Fruit fly (Drosophila melanogaster): ENCODE measurements around the gene CG42654.

The CG42654 gene

dm6 chr3L:19928435-19929011 is 25.8 kb downstream of the CG42654 start, which contains the start of the genes CG8004 and RhoGDI (continued):
- peak; percentile 41 for TF ChIP-seq ab (GFP tag; optimal IDR thresholded peaks at IDR 0.05)
- peak in 1 of 2 experiments; percentile 60 for TF ChIP-seq tll (GFP tag; optimal IDR thresholded peaks at IDR 0.05)
- TF ChIP-seq Sin3A (optimal IDR thresholded peaks at IDR 0.05): peak; percentile 72
- TF ChIP-seq CG15514 (GFP tag; optimal IDR thresholded peaks at IDR 0.05): peak; percentile 83
- peak; percentile 40 for TF ChIP-seq cato (GFP tag; optimal IDR thresholded peaks at IDR 0.05; ENCODE audit: borderline replicate concordance)
- TF ChIP-seq ewg (GFP tag; optimal IDR thresholded peaks at IDR 0.05): no peak
- peak; percentile 14 for TF ChIP-seq CG7556 (GFP tag; optimal IDR thresholded peaks at IDR 0.05)
- TF ChIP-seq usp (GFP tag; optimal IDR thresholded peaks at IDR 0.05): no peak
- TF ChIP-seq CG11504 (tag; optimal IDR thresholded peaks at IDR 0.05): peak; percentile 67
- TF ChIP-seq ssp (GFP tag; IDR thresholded peaks at IDR 0.05): peak; percentile 88
- TF ChIP-seq CG11695 (GFP tag; IDR thresholded peaks at IDR 0.05): peak; percentile 27; the same call in 1 of the 3 replicates
- no peak for TF ChIP-seq sima (GFP tag; optimal IDR thresholded peaks at IDR 0.05)
- TF ChIP-seq Bgb (GFP tag; IDR thresholded peaks at IDR 0.05; ENCODE audit: partially characterized antibody): no peak
- no peak for TF ChIP-seq fru (optimal IDR thresholded peaks at IDR 0.05)
- TF ChIP-seq lbe (GFP tag; optimal IDR thresholded peaks at IDR 0.05): no peak
- TF ChIP-seq rib (GFP tag; IDR thresholded peaks at IDR 0.05): 0 out of 2 replicates have a peak, but pooled peaks have one; percentile 33
- TF ChIP-seq onecut (GFP tag; IDR thresholded peaks at IDR 0.05): no peak
- TF ChIP-seq H2.0 (GFP tag; IDR thresholded peaks at IDR 0.05): peak; percentile 52; the same call in 1 of the 2 replicates
- peak; percentile 60 for TF ChIP-seq CG9609 (GFP tag; optimal IDR thresholded peaks at IDR 0.05)
- peak in 1 of 2 experiments; percentile 54 for TF ChIP-seq bsh (GFP tag; optimal IDR thresholded peaks at IDR 0.05)
- no peak for TF ChIP-seq jigr1 (GFP tag; IDR thresholded peaks at IDR 0.05)
- TF ChIP-seq HHEX (GFP tag; optimal IDR thresholded peaks at IDR 0.05): peak; percentile 9
- TF ChIP-seq Ada2b (GFP tag; IDR thresholded peaks at IDR 0.05): peak; percentile 46
- peak; percentile 9 for TF ChIP-seq CG12942 (GFP tag; optimal IDR thresholded peaks at IDR 0.05)
- TF ChIP-seq CG2889 (GFP tag; IDR thresholded peaks at IDR 0.05): peak; percentile 62
- no peak for TF ChIP-seq CG10565 (GFP tag; optimal IDR thresholded peaks at IDR 0.05)
- peak; percentile 12 for TF ChIP-seq tap (tag; optimal IDR thresholded peaks at IDR 0.05)
- TF ChIP-seq Fer1 (GFP tag; optimal IDR thresholded peaks at IDR 0.05): no peak
- peak; percentile 77 for TF ChIP-seq CG30403 (GFP tag; optimal IDR thresholded peaks at IDR 0.05)
- TF ChIP-seq CG14860 (GFP tag; IDR thresholded peaks at IDR 0.05; ENCODE audit: partially characterized antibody): no peak
- peak; percentile 27 for TF ChIP-seq CG8089 (GFP tag; optimal IDR thresholded peaks at IDR 0.05)
- TF ChIP-seq CG7271 (tag; optimal IDR thresholded peaks at IDR 0.05): no peak
- TF ChIP-seq kay (GFP tag; optimal IDR thresholded peaks at IDR 0.05): peak; percentile 65
- TF ChIP-seq CG12391 (tag; optimal IDR thresholded peaks at IDR 0.05): peak; percentile 82
- peak; percentile 63 for TF ChIP-seq Sox102F (GFP tag; optimal IDR thresholded peaks at IDR 0.05)
- peak; percentile 47 for TF ChIP-seq fu2 (GFP tag; optimal IDR thresholded peaks at IDR 0.05)
- TF ChIP-seq CHES-1-like (GFP tag; optimal IDR thresholded peaks at IDR 0.05): peak; percentile 52
- no peak for TF ChIP-seq Tbp (GFP tag; optimal IDR thresholded peaks at IDR 0.05)
- peak; percentile 23 for TF ChIP-seq eyg (GFP tag; optimal IDR thresholded peaks at IDR 0.05)
- TF ChIP-seq Gug (GFP tag; IDR thresholded peaks at IDR 0.05): 0 out of 4 replicates have a peak, but pooled peaks have one; percentile 30
- peak; percentile 51 for TF ChIP-seq slp2 (GFP tag; optimal IDR thresholded peaks at IDR 0.05)
- peak; percentile 90 for TF ChIP-seq gfzf (GFP tag; optimal IDR thresholded peaks at IDR 0.05)
- no peak for TF ChIP-seq eve (GFP tag; optimal IDR thresholded peaks at IDR 0.05)
- no peak for TF ChIP-seq br (optimal IDR thresholded peaks at IDR 0.05)
- TF ChIP-seq Optix (GFP tag; IDR thresholded peaks at IDR 0.05): no peak
- peak; percentile 62 for TF ChIP-seq CG31441 (GFP tag; IDR thresholded peaks at IDR 0.05)
- peak; percentile 41 for TF ChIP-seq CG4854 (GFP tag; optimal IDR thresholded peaks at IDR 0.05)
- no peak for TF ChIP-seq nerfin-2 (GFP tag; IDR thresholded peaks at IDR 0.05; ENCODE audit: partially characterized antibody)
- TF ChIP-seq Camta (GFP tag; optimal IDR thresholded peaks at IDR 0.05): peak; percentile 70
- TF ChIP-seq Kr (GFP tag; optimal IDR thresholded peaks at IDR 0.05): no peak
- TF ChIP-seq inv (GFP tag; IDR thresholded peaks at IDR 0.05; ENCODE audit: partially characterized antibody): no peak

Data from whole organism, embryonic.